Worm (Caenorhabditis elegans) whole organism, L1 larva: ENCODE results near the gene pup-2.

ENCODE experiments used
- blmp-1 ChIP-seq: fragments of 150-350 bp; optimal IDR thresholded peaks from 2 replicates; lab custom pipeline; 2014; ENCODE audit warnings: missing biosample characterization, missing genetic modification characterization
- ceh-63 ChIP-seq: fragments of 200-800 bp; sonication (Bioruptor generic); optimal IDR thresholded peaks from 2 replicates; lab custom pipeline; 2018; ENCODE audit warnings: mild to moderate bottlenecking, missing genetic modification characterization, missing compliant biosample characterization
- efl-1 ChIP-seq, 4 experiments: fragments of 150-350 bp; optimal IDR thresholded peaks in 3 of 4; peaks in 1 of 4; 1 replicate in 1 of 4; 2 replicates in 3 of 4; lab custom pipeline; 2014; ENCODE audit warnings: missing biosample characterization in 2 of 4, missing genetic modification characterization in 2 of 4, missing genetic modification reagents in 2 of 4
- lin-13 ChIP-seq: fragments of 150-350 bp; optimal IDR thresholded peaks from 2 replicates; lab custom pipeline; 2014; ENCODE audit warnings: missing biosample characterization, missing genetic modification reagents, missing genetic modification characterization
- lin-35 ChIP-seq, 2 experiments: fragments of 150-350 bp; optimal IDR thresholded peaks; 2 replicates each; lab custom pipeline; 2014; ENCODE audit warnings: missing biosample characterization in 2 of 2, missing genetic modification characterization in 2 of 2, missing genetic modification reagents in 2 of 2
- mdl-1 ChIP-seq, 2 experiments: fragments of 150-350 bp; optimal IDR thresholded peaks; 2 replicates each; lab custom pipeline; 2014 to 2017; ENCODE audit warnings: missing biosample characterization in 2 of 2, missing genetic modification characterization in 2 of 2, inconsistent platforms in 1 of 2
- snpc-4 ChIP-seq: fragments of 150-350 bp; optimal IDR thresholded peaks from 2 replicates; lab custom pipeline; 2014; ENCODE audit warnings: missing biosample characterization, missing genetic modification characterization
- sox-4 ChIP-seq: sonication (generic microtip); optimal IDR thresholded peaks from 2 replicates; lab custom pipeline; 2016; ENCODE audit warnings: missing genetic modification characterization, missing compliant biosample characterization

ce11 chrIII:5150980-5151379 is 34.7 kb upstream of the pup-2 start:
- TF ChIP-seq mdl-1 (tag; optimal IDR thresholded peaks at IDR 0.05; lab: Kevin White, UChicago) (no peak), sox-4 (tag; lab: Kevin White, UChicago) (no peak), lin-13 (no peak), lin-35 (GFP tag; optimal IDR thresholded peaks at IDR 0.05; lab: Kevin White, UChicago) (no peak), blmp-1 (tag; lab: Kevin White, UChicago) (no peak), snpc-4 (no peak), efl-1 (optimal IDR thresholded peaks at IDR 0.05; lab: Kevin White, UChicago) (no peak), efl-1 (GFP tag; optimal IDR thresholded peaks at IDR 0.05 in 1 of 2; lab: Kevin White, UChicago) (no peak), ceh-63 (no peak)
